Worm (Caenorhabditis elegans) whole organism, mixed stage, embryonic: Measurements from ENCODE around the gene nspb-12.

Experiments used
- ces-1 ChIP-seq: fragments of 150-350 bp; optimal IDR thresholded peaks from 2 replicates; lab custom pipeline; 2014; ENCODE audit warnings: missing biosample characterization, missing genetic modification reagents, missing genetic modification characterization
- nhr-12 ChIP-seq: fragments of 150-350 bp; optimal IDR thresholded peaks from 2 replicates; lab custom pipeline; 2014; ENCODE audit warnings: missing biosample characterization, missing genetic modification characterization
- nhr-237 ChIP-seq: fragments of 150-350 bp; optimal IDR thresholded peaks from 2 replicates; lab custom pipeline; 2014; ENCODE audit warnings: missing biosample characterization, missing genetic modification characterization
- nhr-28 ChIP-seq: fragments of 150-350 bp; optimal IDR thresholded peaks from 2 replicates; lab custom pipeline; 2014; ENCODE audit warnings: missing biosample characterization, missing genetic modification characterization
- pha-4 ChIP-seq: fragments of 150-350 bp; optimal IDR thresholded peaks from 2 replicates; lab custom pipeline; 2018; ENCODE audit warnings: missing biosample characterization, missing genetic modification reagents, missing genetic modification characterization
- snpc-4 ChIP-seq: fragments of 150-350 bp; optimal IDR thresholded peaks from 2 replicates; lab custom pipeline; 2014; ENCODE audit warnings: missing biosample characterization, missing genetic modification characterization
- unc-39 ChIP-seq: fragments of 150-350 bp; optimal IDR thresholded peaks from 2 replicates; lab custom pipeline; 2014; ENCODE audit warnings: missing biosample characterization, missing genetic modification characterization
- unc-62 ChIP-seq: fragments of 150-350 bp; optimal IDR thresholded peaks from 2 replicates; lab custom pipeline; 2014; ENCODE audit warnings: missing biosample characterization, missing genetic modification reagents, missing genetic modification characterization
- ztf-11 ChIP-seq: fragments of 150-350 bp; optimal IDR thresholded peaks from 2 replicates; lab custom pipeline; 2014; ENCODE audit warnings: missing biosample characterization, missing genetic modification characterization

DNA sequence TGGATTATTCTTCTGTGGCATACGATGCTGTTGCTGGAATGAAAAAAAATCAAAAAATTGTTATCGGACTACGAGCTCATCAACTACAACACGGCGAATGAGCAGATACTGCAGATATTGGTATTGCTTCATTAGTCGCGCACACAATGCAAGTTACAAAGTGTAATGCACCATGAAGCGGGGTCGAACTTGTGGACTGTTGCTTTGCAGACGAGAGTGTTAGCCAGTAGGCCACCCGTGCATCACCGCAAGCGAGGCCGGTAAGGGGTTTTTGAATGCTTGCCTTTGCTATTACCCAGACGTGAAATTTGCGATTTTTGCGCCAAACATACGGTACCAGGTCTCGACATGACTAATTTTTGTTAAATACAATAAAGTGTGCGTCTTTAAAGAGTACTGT lies 33.4 kb upstream of the nspb-12 start:
- TF ChIP-seq pha-4 (tag; lab: Kevin White, UChicago) (peak; percentile 95), snpc-4 (tag; lab: Kevin White, UChicago) (no peak), unc-62 (GFP tag; lab: Kevin White, UChicago) (peak; percentile 30), nhr-12 (tag; lab: Kevin White, UChicago) (no peak), ces-1 (no peak), nhr-28 (tag; lab: Kevin White, UChicago) (peak; percentile 70), unc-39 (tag; lab: Kevin White, UChicago) (peak; percentile 70), ztf-11 (tag; lab: Kevin White, UChicago) (peak; percentile 70), nhr-237 (tag; lab: Kevin White, UChicago) (peak; percentile 12)
